Worm (Caenorhabditis elegans): Measurements from ENCODE around the gene col-36.

The col-36 gene

DNA sequence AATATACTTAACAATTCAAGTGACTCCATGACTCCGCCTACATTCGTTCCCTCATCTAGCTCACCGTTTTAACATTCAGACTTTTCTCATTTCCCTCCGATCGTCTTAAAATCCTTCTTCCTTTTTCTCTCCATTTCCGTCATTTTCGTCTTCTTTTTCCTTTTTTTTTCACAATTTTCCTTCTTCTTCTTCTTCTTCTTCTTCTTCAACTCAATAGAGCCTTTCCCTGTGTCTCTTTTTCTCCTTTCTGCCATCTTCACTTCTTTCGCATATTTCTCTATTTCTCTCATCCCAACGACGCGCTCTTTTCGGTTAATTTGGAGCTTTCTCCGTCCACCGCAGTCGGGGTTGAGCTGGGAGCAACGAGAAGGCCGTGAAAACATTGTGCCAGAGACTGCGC is 14.0 kb upstream of the col-36 start:
- no peak for TF ChIP-seq hlh-1 (tag; optimal IDR thresholded peaks at IDR 0.05)
- peak; percentile 86 for TF ChIP-seq ces-1 (GFP tag; optimal IDR thresholded peaks at IDR 0.05)
- no peak for TF ChIP-seq elt-1 (tag; optimal IDR thresholded peaks at IDR 0.05; ENCODE audit: borderline replicate concordance, insufficient read depth)
- no peak for TF ChIP-seq mep-1 (tag; optimal IDR thresholded peaks at IDR 0.05)
- no peak for TF ChIP-seq elt-3 (tag; optimal IDR thresholded peaks at IDR 0.05)
- TF ChIP-seq bed-3 (GFP tag; optimal IDR thresholded peaks at IDR 0.05) = no peak
- no peak for TF ChIP-seq flh-1 (GFP tag; optimal IDR thresholded peaks at IDR 0.05)
- TF ChIP-seq tbx-8 (GFP tag; optimal IDR thresholded peaks at IDR 0.05) = no peak
- no peak for TF ChIP-seq nhr-2 (tag; optimal IDR thresholded peaks at IDR 0.05)
- TF ChIP-seq blmp-1 (tag; optimal IDR thresholded peaks at IDR 0.05) = no peak
- peak; percentile 87 for TF ChIP-seq unc-120 (tag; optimal IDR thresholded peaks at IDR 0.05; ENCODE audit: poor library complexity, severe bottlenecking)
- no peak for TF ChIP-seq nhr-237 (tag; optimal IDR thresholded peaks at IDR 0.05)
- no peak for TF ChIP-seq ceh-83 (GFP tag; optimal IDR thresholded peaks at IDR 0.05)
- TF ChIP-seq mls-2 (tag; optimal IDR thresholded peaks at IDR 0.05) = peak; percentile 7
- TF ChIP-seq unc-39 (tag; optimal IDR thresholded peaks at IDR 0.05) = no peak
- no peak for TF ChIP-seq drap-1 (GFP tag; optimal IDR thresholded peaks at IDR 0.05)
- TF ChIP-seq nhr-12 (tag; optimal IDR thresholded peaks at IDR 0.05) = no peak
- TF ChIP-seq mab-5 (tag; optimal IDR thresholded peaks at IDR 0.05) = no peak
- TF ChIP-seq cnd-1 (tag; optimal IDR thresholded peaks at IDR 0.05) = no peak
- no peak for TF ChIP-seq lin-32 (GFP tag; optimal IDR thresholded peaks at IDR 0.05)
- TF ChIP-seq ceh-39 (tag; optimal IDR thresholded peaks at IDR 0.05) = no peak
- TF ChIP-seq ceh-43 (GFP tag; optimal IDR thresholded peaks at IDR 0.05) = no peak
- TF ChIP-seq pha-4 (tag; optimal IDR thresholded peaks at IDR 0.05) = no peak

DNA sequence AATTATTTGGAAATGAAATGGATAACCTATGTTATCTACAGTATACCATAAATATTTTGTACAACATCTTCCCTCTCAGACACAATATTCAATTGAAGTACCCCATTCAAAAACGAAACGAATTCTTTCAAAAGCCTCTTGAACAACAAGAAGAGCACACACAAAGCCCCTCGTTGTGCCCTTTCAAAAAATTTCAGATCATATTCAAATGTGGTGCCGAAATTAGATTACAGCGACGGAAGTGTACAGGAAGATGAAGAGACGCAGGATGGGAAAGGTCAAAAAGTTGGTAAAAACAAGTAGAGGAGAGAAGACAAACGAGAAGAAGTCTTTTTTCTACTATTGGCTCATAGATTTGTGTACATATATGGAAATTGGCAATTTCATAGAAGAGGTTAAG is 7.5 kb upstream of the col-36 start:
- TF ChIP-seq elt-3 (tag; optimal IDR thresholded peaks at IDR 0.05) (no peak), ces-1 (GFP tag; optimal IDR thresholded peaks at IDR 0.05) (peak; percentile 66), blmp-1 (tag; optimal IDR thresholded peaks at IDR 0.05) (no peak), pha-4 (tag; optimal IDR thresholded peaks at IDR 0.05) (no peak), snpc-4 (tag; optimal IDR thresholded peaks at IDR 0.05) (no peak), cnd-1 (tag; optimal IDR thresholded peaks at IDR 0.05) (no peak)

DNA sequence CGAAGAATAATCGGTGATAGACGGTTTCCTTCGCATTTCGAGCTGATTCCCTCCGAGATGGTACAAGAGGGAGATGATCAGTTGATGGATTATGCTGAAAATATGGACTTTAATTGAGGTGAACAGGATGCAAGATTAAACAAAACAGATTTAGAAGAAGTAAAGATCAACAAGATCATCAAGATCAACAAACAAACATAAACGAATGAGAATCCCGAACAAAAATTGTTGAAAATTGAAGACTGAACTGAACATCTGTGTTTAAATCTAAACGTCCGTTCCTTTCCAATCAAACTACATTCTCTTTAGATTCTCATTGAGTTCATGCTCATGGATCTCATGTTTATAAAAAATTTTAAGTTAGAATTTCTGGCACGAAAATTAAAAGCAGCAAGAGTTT is 6.2 kb upstream of the col-36 start, which contains the start of gene glc-4:
Gene glc-4 (minus strand): TSS at position 101 of the 400 bp plus-strand sequence.
- no peak for TF ChIP-seq mab-5 (tag; optimal IDR thresholded peaks at IDR 0.05)
- no peak for TF ChIP-seq nhr-2 (tag; optimal IDR thresholded peaks at IDR 0.05)
- no peak for TF ChIP-seq ceh-39 (tag; optimal IDR thresholded peaks at IDR 0.05)
- no peak for TF ChIP-seq unc-39 (tag; optimal IDR thresholded peaks at IDR 0.05)
- TF ChIP-seq ces-1 (GFP tag; optimal IDR thresholded peaks at IDR 0.05) = no peak
- TF ChIP-seq lin-32 (GFP tag; optimal IDR thresholded peaks at IDR 0.05) = no peak
- no peak for TF ChIP-seq sptf-1 (tag; optimal IDR thresholded peaks at IDR 0.05)
- no peak for TF ChIP-seq nhr-28 (tag; optimal IDR thresholded peaks at IDR 0.05)
- no peak for TF ChIP-seq sem-2 (GFP tag; optimal IDR thresholded peaks at IDR 0.05)
- no peak for TF ChIP-seq lin-13 (tag; optimal IDR thresholded peaks at IDR 0.05)
- no peak for TF ChIP-seq M03D4.4 (tag; optimal IDR thresholded peaks at IDR 0.05)
- TF ChIP-seq ceh-43 (GFP tag; optimal IDR thresholded peaks at IDR 0.05) = no peak
- no peak for TF ChIP-seq elt-3 (tag; optimal IDR thresholded peaks at IDR 0.05)
- TF ChIP-seq flh-1 (GFP tag; optimal IDR thresholded peaks at IDR 0.05) = no peak
- TF ChIP-seq bed-3 (GFP tag; optimal IDR thresholded peaks at IDR 0.05) = no peak
- TF ChIP-seq zip-8 (tag; optimal IDR thresholded peaks at IDR 0.05) = no peak
- TF ChIP-seq ham-2 (GFP tag; optimal IDR thresholded peaks at IDR 0.05) = no peak
- no peak for TF ChIP-seq ceh-83 (GFP tag; optimal IDR thresholded peaks at IDR 0.05)

DNA sequence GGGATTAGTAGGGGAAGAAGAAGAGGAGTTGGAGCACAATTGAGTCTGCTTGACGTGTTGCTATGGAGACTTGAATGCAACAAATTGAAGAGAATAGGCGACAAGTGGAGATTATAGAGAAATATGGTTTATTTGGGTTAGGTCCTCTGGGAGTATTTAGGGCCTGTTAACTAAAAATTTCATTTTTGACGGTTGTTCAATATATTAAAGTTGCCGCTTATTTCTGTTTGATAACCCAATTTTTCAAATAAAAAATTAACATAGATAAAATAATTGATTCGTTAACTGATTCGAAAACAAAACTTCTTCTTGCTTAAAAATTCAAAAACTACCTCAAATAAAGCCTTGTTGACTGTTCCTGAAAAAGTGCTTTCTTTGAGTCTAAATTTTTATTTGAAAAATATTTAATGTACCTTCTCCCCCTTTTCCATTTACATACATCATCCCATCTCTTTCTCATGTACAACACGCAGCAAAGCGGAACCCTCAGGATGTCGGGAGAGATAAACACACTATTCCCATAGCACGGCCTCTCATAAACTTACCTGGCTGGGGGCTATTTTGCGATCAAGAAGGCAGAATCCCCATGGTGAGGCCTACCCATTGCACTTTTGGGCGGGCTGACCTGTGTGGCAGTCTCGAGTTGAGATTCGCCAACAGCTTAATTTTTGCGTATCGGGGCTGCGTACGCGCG is 2.8 kb upstream of the col-36 start, which contains the start of gene dyf-13:
Gene dyf-13 (minus strand): TSS at position 51 of the 694 bp plus-strand sequence.
- no peak for TF ChIP-seq ceh-43 (GFP tag; optimal IDR thresholded peaks at IDR 0.05)
- no peak for TF ChIP-seq elt-1 (tag; optimal IDR thresholded peaks at IDR 0.05; ENCODE audit: borderline replicate concordance, insufficient read depth)
- TF ChIP-seq ceh-39 (tag; optimal IDR thresholded peaks at IDR 0.05) = no peak
- TF ChIP-seq ces-1 (GFP tag; optimal IDR thresholded peaks at IDR 0.05) = no peak
- no peak for TF ChIP-seq nhr-76 (tag; optimal IDR thresholded peaks at IDR 0.05)
- no peak for TF ChIP-seq unc-120 (tag; optimal IDR thresholded peaks at IDR 0.05; ENCODE audit: poor library complexity, severe bottlenecking)
- TF ChIP-seq flh-1 (GFP tag; optimal IDR thresholded peaks at IDR 0.05) = no peak
- TF ChIP-seq drap-1 (GFP tag; optimal IDR thresholded peaks at IDR 0.05) = no peak
- TF ChIP-seq mep-1 (tag; optimal IDR thresholded peaks at IDR 0.05) = no peak
- no peak for TF ChIP-seq blmp-1 (tag; optimal IDR thresholded peaks at IDR 0.05)

Measured in whole organism, mixed stage, embryonic.